Worm (Caenorhabditis elegans) whole organism, L1 larva: ENCODE results near the gene rhr-2.
A peak's percentile ranks its signal among the peaks of the same experiment; 100 is the strongest.

ENCODE experiments used
- C04F5.9 ChIP-seq: sonication (generic microtip); optimal IDR thresholded peaks from 2 replicates; lab custom pipeline; 2016; ENCODE audit warnings: missing genetic modification characterization, missing compliant biosample characterization
- C34B4.2 ChIP-seq: sonication (generic microtip); optimal IDR thresholded peaks from 2 replicates; lab custom pipeline; 2017; ENCODE audit warnings: mild to moderate bottlenecking, missing genetic modification characterization, missing compliant biosample characterization
- Y116A8C.19 ChIP-seq: sonication (generic microtip); optimal IDR thresholded peaks from 2 replicates; lab custom pipeline; 2016; ENCODE audit warnings: missing compliant biosample characterization, missing genetic modification characterization, borderline replicate concordance
- alr-1 ChIP-seq: fragments of 200-800 bp; sonication (Bioruptor generic); optimal IDR thresholded peaks from 2 replicates; lab custom pipeline; 2018; ENCODE audit warnings: borderline replicate concordance, mild to moderate bottlenecking, missing genetic modification characterization, missing compliant biosample characterization
- aly-2 ChIP-seq: fragments of 150-350 bp; optimal IDR thresholded peaks from 2 replicates; lab custom pipeline; 2014; ENCODE audit warnings: missing biosample characterization, missing genetic modification characterization
- ama-1 ChIP-seq: fragments of 150-350 bp; optimal IDR thresholded peaks from 2 replicates; lab custom pipeline; 2014
- ceh-8 ChIP-seq: fragments of 200-800 bp; sonication (Bioruptor generic); optimal IDR thresholded peaks from 2 replicates; lab custom pipeline; 2018; ENCODE audit warnings: mild to moderate bottlenecking, missing genetic modification characterization, moderate library complexity, missing compliant biosample characterization
- ceh-88 ChIP-seq: fragments of 200-800 bp; sonication (Bioruptor generic); IDR thresholded peaks from 2 replicates; pipeline ENCODE4 v1.3.6; 2022; ENCODE audit warnings: missing genetic modification characterization, missing compliant biosample characterization
- ceh-90 ChIP-seq: sonication (generic microtip); optimal IDR thresholded peaks from 2 replicates; lab custom pipeline; 2016; ENCODE audit warnings: missing genetic modification characterization, missing compliant biosample characterization
- dpl-1 ChIP-seq, 3 experiments: fragments of 150-350 bp in 2 of 3; sonication (generic microtip) in 1 of 3; optimal IDR thresholded peaks; 2 replicates each; lab custom pipeline; 2014 to 2017; ENCODE audit warnings: missing biosample characterization in 3 of 3, missing genetic modification characterization in 3 of 3, missing genetic modification reagents in 3 of 3
- efl-1 ChIP-seq, 4 experiments: fragments of 150-350 bp; optimal IDR thresholded peaks in 3 of 4; peaks in 1 of 4; 1 replicate in 1 of 4; 2 replicates in 3 of 4; lab custom pipeline; 2014; ENCODE audit warnings: missing biosample characterization in 2 of 4, missing genetic modification characterization in 2 of 4, missing genetic modification reagents in 2 of 4
- elt-3 ChIP-seq, 6 experiments: fragments of 150-350 bp in 1 of 6; sonication (generic microtip); optimal IDR thresholded peaks; 2 replicates each; lab custom pipeline; 2017 to 2018; ENCODE audit warnings: missing biosample characterization in 6 of 6, missing genetic modification characterization in 6 of 6, inconsistent platforms in 1 of 6
- ets-5 ChIP-seq: fragments of 200-800 bp; sonication (Bioruptor generic); IDR thresholded peaks from 2 replicates; pipeline ENCODE4 v1.3.6; 2022; ENCODE audit warnings: missing genetic modification characterization, missing compliant biosample characterization
- fkh-4 ChIP-seq: sonication (generic microtip); optimal IDR thresholded peaks from 2 replicates; lab custom pipeline; 2016; ENCODE audit warnings: missing compliant biosample characterization, missing genetic modification characterization, borderline replicate concordance
- fkh-8 ChIP-seq: sonication (generic microtip); optimal IDR thresholded peaks from 2 replicates; lab custom pipeline; 2016; ENCODE audit warnings: mild to moderate bottlenecking, missing genetic modification characterization, missing compliant biosample characterization
- fos-1 ChIP-seq: fragments of 150-350 bp; optimal IDR thresholded peaks from 2 replicates; lab custom pipeline; 2014; ENCODE audit warnings: missing biosample characterization, missing genetic modification characterization
- hpl-2 ChIP-seq: fragments of 150-350 bp; optimal IDR thresholded peaks from 2 replicates; lab custom pipeline; 2014; ENCODE audit warnings: missing biosample characterization, missing genetic modification reagents, missing genetic modification characterization
- irx-1 ChIP-seq: sonication (generic microtip); optimal IDR thresholded peaks from 2 replicates; lab custom pipeline; 2016; ENCODE audit warnings: missing genetic modification characterization, missing compliant biosample characterization
- jun-1 ChIP-seq: fragments of 150-350 bp; optimal IDR thresholded peaks from 2 replicates; lab custom pipeline; 2014; ENCODE audit warnings: missing biosample characterization, missing genetic modification reagents, missing genetic modification characterization
- lin-13 ChIP-seq: fragments of 150-350 bp; optimal IDR thresholded peaks from 2 replicates; lab custom pipeline; 2014; ENCODE audit warnings: missing biosample characterization, missing genetic modification reagents, missing genetic modification characterization
- lin-15B ChIP-seq: fragments of 150-350 bp; sonication (generic microtip); optimal IDR thresholded peaks from 3 replicates; lab custom pipeline; 2014; ENCODE audit warnings: missing biosample characterization, missing genetic modification characterization
- lin-35 ChIP-seq, 2 experiments: fragments of 150-350 bp; optimal IDR thresholded peaks; 2 replicates each; lab custom pipeline; 2014; ENCODE audit warnings: missing biosample characterization in 2 of 2, missing genetic modification characterization in 2 of 2, missing genetic modification reagents in 2 of 2
- mab-9 ChIP-seq: fragments of 200-800 bp; sonication (Bioruptor generic); IDR thresholded peaks from 2 replicates; pipeline ENCODE4 v1.3.6; 2022; ENCODE audit warnings: missing genetic modification reagents, missing genetic modification characterization, missing compliant biosample characterization
- mdl-1 ChIP-seq, 2 experiments: fragments of 150-350 bp; optimal IDR thresholded peaks; 2 replicates each; lab custom pipeline; 2014 to 2017; ENCODE audit warnings: missing biosample characterization in 2 of 2, missing genetic modification characterization in 2 of 2, inconsistent platforms in 1 of 2
- mep-1 ChIP-seq: fragments of 150-350 bp; optimal IDR thresholded peaks from 2 replicates; lab custom pipeline; 2014; ENCODE audit warnings: missing biosample characterization, missing genetic modification characterization
- nhr-20 ChIP-seq: sonication (generic microtip); optimal IDR thresholded peaks from 2 replicates; lab custom pipeline; 2016; ENCODE audit warnings: mild to moderate bottlenecking, missing genetic modification characterization, missing compliant biosample characterization
- nhr-28 ChIP-seq: fragments of 150-350 bp; optimal IDR thresholded peaks from 2 replicates; lab custom pipeline; 2014; ENCODE audit warnings: missing biosample characterization, missing genetic modification characterization
- nhr-47 ChIP-seq: sonication (generic microtip); optimal IDR thresholded peaks from 2 replicates; lab custom pipeline; 2016; ENCODE audit warnings: mild to moderate bottlenecking, missing genetic modification characterization, moderate library complexity, missing compliant biosample characterization
- nhr-77 ChIP-seq: fragments of 150-350 bp; optimal IDR thresholded peaks from 2 replicates; lab custom pipeline; 2014; ENCODE audit warnings: missing biosample characterization, missing genetic modification characterization
- nhr-85 ChIP-seq: sonication (generic microtip); peaks from one replicate; lab custom pipeline; 2016; ENCODE audit warnings: missing genetic modification characterization, inconsistent platforms, missing compliant biosample characterization
- nhr-90 ChIP-seq: sonication (generic microtip); optimal IDR thresholded peaks from 2 replicates; lab custom pipeline; 2016; ENCODE audit warnings: mild to moderate bottlenecking, missing genetic modification characterization, missing compliant biosample characterization; ENCODE audit not compliant: poor library complexity
- pag-3 ChIP-seq: sonication (generic microtip); optimal IDR thresholded peaks from 2 replicates; lab custom pipeline; 2017; ENCODE audit warnings: missing genetic modification characterization, mild to moderate bottlenecking, missing compliant biosample characterization, antibody characterized with exemption, borderline replicate concordance; ENCODE audit not compliant: insufficient read depth
- pqm-1 ChIP-seq: sonication (generic microtip); optimal IDR thresholded peaks from 3 replicates; lab custom pipeline; 2017; ENCODE audit warnings: missing biosample characterization, missing genetic modification characterization
- skn-1 ChIP-seq: fragments of 150-350 bp; optimal IDR thresholded peaks from 2 replicates; lab custom pipeline; 2014; ENCODE audit warnings: missing biosample characterization, missing genetic modification characterization
- snpc-4 ChIP-seq: fragments of 150-350 bp; optimal IDR thresholded peaks from 2 replicates; lab custom pipeline; 2014; ENCODE audit warnings: missing biosample characterization, missing genetic modification characterization
- snu-23 ChIP-seq: sonication (generic microtip); optimal IDR thresholded peaks from 2 replicates; lab custom pipeline; 2016; ENCODE audit warnings: missing genetic modification characterization, missing compliant biosample characterization
- sptf-1 ChIP-seq: fragments of 150-350 bp; optimal IDR thresholded peaks from 2 replicates; lab custom pipeline; 2014; ENCODE audit warnings: missing biosample characterization, missing genetic modification characterization
- sup-37 ChIP-seq: fragments of 200-800 bp; sonication (Bioruptor generic); optimal IDR thresholded peaks from 2 replicates; lab custom pipeline; 2018; ENCODE audit warnings: mild to moderate bottlenecking, missing genetic modification characterization, missing compliant biosample characterization
- tbx-2 ChIP-seq: sonication (generic microtip); optimal IDR thresholded peaks from 2 replicates; lab custom pipeline; 2016; ENCODE audit warnings: missing genetic modification characterization, missing compliant biosample characterization
- unc-62 ChIP-seq: fragments of 150-350 bp; optimal IDR thresholded peaks from 2 replicates; lab custom pipeline; 2014; ENCODE audit warnings: missing biosample characterization, missing genetic modification reagents, missing genetic modification characterization
- unc-86 ChIP-seq: sonication (generic microtip); optimal IDR thresholded peaks from 2 replicates; lab custom pipeline; 2016; ENCODE audit warnings: missing genetic modification characterization, missing compliant biosample characterization
- unc-98 ChIP-seq: fragments of 200-800 bp; sonication (Bioruptor generic); IDR thresholded peaks from 2 replicates; pipeline ENCODE4 v1.3.6; 2022; ENCODE audit warnings: missing genetic modification characterization, missing compliant biosample characterization
- vab-15 ChIP-seq: sonication (generic microtip); optimal IDR thresholded peaks from 2 replicates; lab custom pipeline; 2017; ENCODE audit warnings: missing genotype, mild to moderate bottlenecking, missing genetic modification characterization, missing compliant biosample characterization
- xbp-1 ChIP-seq: sonication (generic microtip); optimal IDR thresholded peaks from 2 replicates; lab custom pipeline; 2016; ENCODE audit warnings: missing genetic modification characterization, missing compliant biosample characterization
- zag-1 ChIP-seq: fragments of 150-350 bp; optimal IDR thresholded peaks from 2 replicates; lab custom pipeline; 2014; ENCODE audit warnings: missing biosample characterization, missing genetic modification characterization
- ztf-11 ChIP-seq, 2 experiments: sonication (generic microtip); optimal IDR thresholded peaks; 2 replicates each; lab custom pipeline; 2016 to 2017; ENCODE audit warnings: missing genetic modification characterization in 2 of 2, missing biosample characterization in 1 of 2, missing compliant biosample characterization in 1 of 2
- ztf-4 ChIP-seq: fragments of 150-350 bp; optimal IDR thresholded peaks from 2 replicates; lab custom pipeline; 2014; ENCODE audit warnings: missing biosample characterization, missing genetic modification characterization

rhr-2 gene

DNA sequence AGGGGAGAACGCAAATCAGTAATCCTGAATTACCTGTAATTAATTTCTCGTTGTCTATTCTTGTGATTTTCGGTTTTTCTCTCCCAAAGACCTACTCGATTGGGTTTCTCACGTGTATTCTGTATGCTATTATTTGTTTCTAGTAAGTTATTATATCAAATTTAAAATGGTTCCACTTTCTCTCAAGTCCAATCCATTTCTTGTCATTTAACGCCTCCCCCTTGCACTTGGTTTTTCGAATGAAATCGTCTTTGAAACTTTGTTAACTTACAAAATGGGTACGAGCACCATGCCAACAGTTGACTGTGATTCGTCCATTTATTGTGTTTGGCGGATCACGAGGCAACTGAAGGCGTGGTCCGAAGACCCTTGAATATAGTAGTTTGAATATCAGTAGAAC lies 39.7 kb upstream of the rhr-2 start:
- TF ChIP-seq mep-1 (tag; lab: Kevin White, UChicago) (no peak), efl-1 (optimal IDR thresholded peaks at IDR 0.05; lab: Kevin White, UChicago) (no peak), efl-1 (GFP tag; optimal IDR thresholded peaks at IDR 0.05 in 1 of 2; lab: Kevin White, UChicago) (peak in 1 of 2 experiments; percentile 56), sup-37 (GFP tag; lab: Kevin White, UChicago) (no peak)
- TF ChIP-seq, all 84 proteins: peak for 1

DNA sequence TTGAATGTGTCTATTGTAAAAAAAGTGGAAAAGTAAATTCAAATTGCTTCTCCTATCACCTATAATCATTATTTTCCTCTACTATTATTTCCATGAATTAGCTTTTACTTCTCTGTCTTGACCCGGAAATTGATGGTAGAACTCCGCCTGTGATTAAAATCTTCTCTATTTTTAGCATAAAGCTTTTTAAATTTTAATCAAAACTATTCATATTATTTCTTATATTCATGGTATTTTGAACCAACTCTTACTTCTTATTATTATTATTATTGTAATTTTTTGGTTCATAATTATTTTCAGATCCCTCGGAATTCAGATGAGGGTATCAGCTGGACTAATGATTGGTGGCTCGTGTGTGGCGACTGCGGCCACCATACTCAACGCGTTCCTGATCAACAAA lies 37.1 kb upstream of the rhr-2 start, which contains the start of gene sel-11:
Gene sel-11, plus strand, starts transcription at position 301 of the 400 bp plus-strand sequence.
- TF ChIP-seq snpc-4 (no peak), mdl-1 (tag; optimal IDR thresholded peaks at IDR 0.05; lab: Kevin White, UChicago) (no peak), alr-1 (tag; lab: Kevin White, UChicago) (no peak), ceh-8 (GFP tag; lab: Kevin White, UChicago) (no peak), tbx-2 (tag; lab: Kevin White, UChicago) (no peak), lin-15B (tag; lab: Kevin White, UChicago) (no peak)

DNA sequence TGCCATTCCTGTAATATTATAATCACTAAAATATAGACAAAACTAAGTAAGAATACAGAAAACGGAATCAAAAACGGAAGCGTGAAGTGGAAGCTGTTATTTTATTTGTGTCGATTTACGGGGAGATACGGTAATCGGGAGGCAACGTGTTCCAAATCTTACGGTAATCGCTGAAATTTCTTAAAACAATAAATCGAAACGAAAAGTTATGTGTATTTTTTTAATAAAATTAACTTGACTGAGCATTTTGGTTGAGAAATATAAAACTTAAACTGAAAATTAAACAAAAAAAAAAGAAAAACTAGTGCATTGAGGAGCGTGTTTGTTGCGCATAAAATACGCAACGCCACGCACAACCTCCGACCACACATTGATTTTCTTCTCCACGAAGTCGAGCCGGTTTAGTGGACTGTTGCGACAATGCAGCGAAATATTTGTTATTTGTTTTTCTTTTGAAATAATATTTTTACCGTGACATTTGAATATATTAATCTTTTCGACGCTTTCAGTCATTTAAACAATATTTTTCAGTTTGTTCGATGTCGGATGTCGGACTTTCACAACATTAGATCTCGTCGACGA lies 34.5 kb upstream of the rhr-2 start, which contains the start of the genes F55A11.1 and syx-5:
Gene F55A11.1, minus strand, starts transcription at position 13 of the 582 bp plus-strand sequence.
Gene syx-5, plus strand, starts transcription at position 532 of the 582 bp plus-strand sequence.
- peak; percentile 65 for TF ChIP-seq ceh-90
- peak; percentile 42; the same call in 1 of the 2 replicates for TF ChIP-seq unc-98 (GFP tag; lab: Robert Waterston, UW)
- peak; percentile 89 for TF ChIP-seq ztf-4
- TF ChIP-seq vab-15: peak; percentile 40
- TF ChIP-seq lin-35 (GFP tag; optimal IDR thresholded peaks at IDR 0.05; lab: Kevin White, UChicago): peak; percentile 78 to 79
- TF ChIP-seq aly-2 (tag; lab: Kevin White, UChicago): peak; percentile 86
- peak; percentile 96 for TF ChIP-seq nhr-90 (tag; lab: Kevin White, UChicago)
- peak; percentile 98 for TF ChIP-seq nhr-47 (tag; lab: Kevin White, UChicago)
- peak in 2 of 6 experiments; percentile 68 to 86 for TF ChIP-seq elt-3 (tag; optimal IDR thresholded peaks at IDR 0.05; lab: Kevin White, UChicago)
- peak; percentile 52 for TF ChIP-seq lin-15B (tag; lab: Kevin White, UChicago)
- TF ChIP-seq ztf-11 (tag; optimal IDR thresholded peaks at IDR 0.05; lab: Kevin White, UChicago): peak; percentile 15 to 83
- peak; percentile 34 for TF ChIP-seq skn-1
- peak; percentile 75 for TF ChIP-seq lin-13
- no peak for TF ChIP-seq pag-3 (tag; lab: Kevin White, UChicago)
- peak; percentile 68 for TF ChIP-seq fos-1 (tag; lab: Kevin White, UChicago)
- TF ChIP-seq hpl-2 (GFP tag; lab: Kevin White, UChicago): peak; percentile 50
- TF ChIP-seq ceh-88 (GFP tag; lab: Robert Waterston, UW): peak; percentile 88
- no peak for TF ChIP-seq pqm-1 (tag; lab: Kevin White, UChicago)
- peak; percentile 93 for TF ChIP-seq mep-1 (tag; lab: Kevin White, UChicago)
- TF ChIP-seq unc-86 (tag; lab: Kevin White, UChicago): peak; percentile 94
- TF ChIP-seq mab-9: peak; percentile 87
- TF ChIP-seq C34B4.2 (tag; lab: Kevin White, UChicago): peak; percentile 70
- no peak for TF ChIP-seq ama-1 (lab: Kevin White, UChicago)
- TF ChIP-seq unc-62 (GFP tag; lab: Kevin White, UChicago): no peak
- TF ChIP-seq fkh-8: peak; percentile 91
- peak; percentile 74 for TF ChIP-seq jun-1 (tag; lab: Kevin White, UChicago)
- TF ChIP-seq dpl-1 (GFP tag; optimal IDR thresholded peaks at IDR 0.05; lab: Kevin White, UChicago): peak; percentile 70 to 80 (median 78)
- peak; percentile 100 for TF ChIP-seq xbp-1 (tag; lab: Kevin White, UChicago)
- TF ChIP-seq ets-5 (GFP tag; lab: Robert Waterston, UW): no peak
- TF ChIP-seq nhr-28: peak; percentile 58
- peak; percentile 96 for TF ChIP-seq nhr-20
- TF ChIP-seq C04F5.9 (tag; lab: Kevin White, UChicago): peak; percentile 78
- TF ChIP-seq irx-1 (tag; lab: Kevin White, UChicago): peak; percentile 98
- TF ChIP-seq nhr-85 (tag; lab: Kevin White, UChicago): peak; percentile 98
- TF ChIP-seq fkh-4: peak; percentile 82
- no peak for TF ChIP-seq sptf-1 (tag; lab: Kevin White, UChicago)
- TF ChIP-seq nhr-77: peak; percentile 74
- no peak for TF ChIP-seq zag-1 (tag; lab: Kevin White, UChicago)
- peak; percentile 81 for TF ChIP-seq snpc-4
- peak; percentile 92 for TF ChIP-seq ceh-8 (GFP tag; lab: Kevin White, UChicago)
- TF ChIP-seq Y116A8C.19 (tag; lab: Kevin White, UChicago): no peak
- TF ChIP-seq snu-23 (GFP tag; lab: Kevin White, UChicago): peak; percentile 97
